Fruit fly (Drosophila melanogaster) whole organism, prepupa: ENCODE measurements around the gene IRSp53.
A peak's percentile ranks its signal among the peaks of the same experiment; 100 is the strongest.

Experiments
- CG10631 ChIP-seq: fragments of 200-800 bp; sonication (Bioruptor generic); optimal IDR thresholded peaks from 2 replicates; lab custom pipeline; 2016; ENCODE audit warnings: missing biosample characterization, missing genetic modification characterization
- CG10669 ChIP-seq: fragments of 200-800 bp; sonication (Bioruptor generic); optimal IDR thresholded peaks from 3 replicates; lab custom pipeline; 2018; ENCODE audit warnings: missing biosample characterization, mild to moderate bottlenecking, missing genetic modification characterization, moderate library complexity
- CG11294 ChIP-seq: fragments of 200-800 bp; sonication (Bioruptor generic); IDR thresholded peaks from 2 replicates; pipeline ENCODE4 v1.3.6; 2022; ENCODE audit warnings: missing biosample characterization, missing genetic modification characterization
- CG11762 ChIP-seq: fragments of 200-800 bp; sonication (Bioruptor generic); optimal IDR thresholded peaks from 3 replicates; lab custom pipeline; 2016; ENCODE audit warnings: missing biosample characterization, missing genetic modification characterization; ENCODE audit not compliant: insufficient read depth
- CG11902 ChIP-seq: fragments of 200-800 bp; sonication (Bioruptor generic); optimal IDR thresholded peaks from 3 replicates; lab custom pipeline; 2016; ENCODE audit warnings: missing biosample characterization, missing genetic modification characterization
- CG15336 ChIP-seq: fragments of 200-800 bp; sonication (Bioruptor generic); IDR thresholded peaks from 2 replicates; pipeline ENCODE4 v1.3.6; 2022; ENCODE audit warnings: missing biosample characterization, missing genetic modification characterization
- CG16779 ChIP-seq: fragments of 200-800 bp; sonication (Bioruptor generic); optimal IDR thresholded peaks from 3 replicates; lab custom pipeline; 2017; ENCODE audit warnings: missing biosample characterization, mild to moderate bottlenecking, missing genetic modification characterization
- CG3032 ChIP-seq: fragments of 200-800 bp; optimal IDR thresholded peaks from 2 replicates; lab custom pipeline; 2019; ENCODE audit warnings: missing biosample characterization, mild to moderate bottlenecking, missing genetic modification characterization, moderate library complexity
- CG31627 ChIP-seq: fragments of 200-800 bp; sonication (Bioruptor generic); optimal IDR thresholded peaks from 3 replicates; lab custom pipeline; 2016; ENCODE audit warnings: missing biosample characterization, missing genetic modification characterization
- CG34406 ChIP-seq: fragments of 200-800 bp; sonication (Bioruptor generic); optimal IDR thresholded peaks from 3 replicates; lab custom pipeline; 2016; ENCODE audit warnings: missing biosample characterization, missing genetic modification characterization
- CG4318 ChIP-seq: fragments of 200-800 bp; sonication (Bioruptor generic); optimal IDR thresholded peaks from 3 replicates; lab custom pipeline; 2017; ENCODE audit warnings: missing biosample characterization, mild to moderate bottlenecking, missing genetic modification characterization
- CG6163 ChIP-seq: fragments of 200-800 bp; sonication (Bioruptor generic); IDR thresholded peaks from 3 replicates; pipeline ENCODE4 v1.3.6; 2022; ENCODE audit warnings: missing biosample characterization, missing genetic modification characterization
- CG6276 ChIP-seq: fragments of 200-800 bp; sonication (Bioruptor generic); optimal IDR thresholded peaks from 2 replicates; lab custom pipeline; 2017; ENCODE audit warnings: missing biosample characterization, mild to moderate bottlenecking, missing genetic modification characterization
- CG6792 ChIP-seq: fragments of 200-800 bp; sonication (Bioruptor generic); optimal IDR thresholded peaks from 3 replicates; lab custom pipeline; 2016; ENCODE audit warnings: missing biosample characterization, missing genetic modification characterization
- CG6808 ChIP-seq: fragments of 200-800 bp; sonication (Bioruptor generic); optimal IDR thresholded peaks from 3 replicates; lab custom pipeline; 2017; ENCODE audit warnings: missing biosample characterization, missing genetic modification characterization, mild to moderate bottlenecking, moderate library complexity, missing genetic modification reagents
- CG7368 ChIP-seq: fragments of 200-800 bp; sonication (Bioruptor generic); optimal IDR thresholded peaks from 3 replicates; lab custom pipeline; 2016; ENCODE audit warnings: missing biosample characterization, missing genetic modification characterization
- CG8119 ChIP-seq: fragments of 200-800 bp; sonication (Bioruptor generic); IDR thresholded peaks from 3 replicates; pipeline ENCODE4 v1.3.6; 2022; ENCODE audit warnings: missing biosample characterization, missing genetic modification characterization
- CG8319 ChIP-seq: fragments of 200-800 bp; sonication (Bioruptor generic); optimal IDR thresholded peaks from 3 replicates; lab custom pipeline; 2016; ENCODE audit warnings: missing biosample characterization, missing genetic modification characterization
- CG8632 ChIP-seq: fragments of 200-800 bp; sonication (Bioruptor generic); optimal IDR thresholded peaks from 3 replicates; lab custom pipeline; 2016; ENCODE audit warnings: missing biosample characterization, missing genetic modification characterization
- CG9139 ChIP-seq: fragments of 200-800 bp; sonication (Bioruptor generic); optimal IDR thresholded peaks from 3 replicates; lab custom pipeline; 2017; ENCODE audit warnings: missing biosample characterization, mild to moderate bottlenecking, missing genetic modification characterization
- Eip78C ChIP-seq: fragments of 200-800 bp; sonication (Bioruptor generic); peaks from one replicate; lab custom pipeline; 2016; ENCODE audit warnings: missing biosample characterization, missing genetic modification characterization
- Eip93F ChIP-seq: fragments of 200-800 bp; sonication (Bioruptor generic); optimal IDR thresholded peaks from 2 replicates; lab custom pipeline; 2016; ENCODE audit warnings: missing biosample characterization, mild to moderate bottlenecking, missing genetic modification characterization
- Ets21C ChIP-seq: fragments of 200-800 bp; sonication (Bioruptor generic); optimal IDR thresholded peaks from 3 replicates; lab custom pipeline; 2016; ENCODE audit warnings: missing biosample characterization, missing genetic modification characterization
- Ets96B ChIP-seq: fragments of 200-800 bp; optimal IDR thresholded peaks from 2 replicates; lab custom pipeline; 2019; ENCODE audit warnings: missing biosample characterization, mild to moderate bottlenecking, missing genetic modification characterization, moderate library complexity
- Gug ChIP-seq: fragments of 200-800 bp; sonication (Bioruptor generic); IDR thresholded peaks from 2 replicates; pipeline ENCODE4 v1.3.6; 2022; ENCODE audit warnings: missing biosample characterization, missing genetic modification characterization
- Hr38 ChIP-seq: sonication (Bioruptor generic); optimal IDR thresholded peaks from 2 replicates; lab custom pipeline; 2016; ENCODE audit warnings: missing biosample characterization, missing genetic modification characterization
- Hr39 ChIP-seq: fragments of 200-800 bp; sonication (Bioruptor generic); optimal IDR thresholded peaks from 2 replicates; lab custom pipeline; 2016; ENCODE audit warnings: missing biosample characterization, missing genetic modification characterization
- Hr4 ChIP-seq: fragments of 200-800 bp; sonication (Bioruptor generic); optimal IDR thresholded peaks from 3 replicates; lab custom pipeline; 2016; ENCODE audit warnings: missing biosample characterization, missing genetic modification characterization
- Lpt ChIP-seq: fragments of 200-800 bp; sonication (Bioruptor generic); optimal IDR thresholded peaks from 3 replicates; lab custom pipeline; 2016; ENCODE audit warnings: missing biosample characterization, missing genetic modification characterization
- Met ChIP-seq: fragments of 200-800 bp; sonication (Bioruptor generic); optimal IDR thresholded peaks from 3 replicates; lab custom pipeline; 2016; ENCODE audit warnings: missing biosample characterization, missing genetic modification characterization
- OdsH ChIP-seq: fragments of 200-800 bp; sonication (Bioruptor generic); optimal IDR thresholded peaks from 3 replicates; lab custom pipeline; 2016; ENCODE audit warnings: missing biosample characterization, missing genetic modification characterization
- Sox102F ChIP-seq: fragments of 200-800 bp; sonication (Bioruptor generic); optimal IDR thresholded peaks from 2 replicates; lab custom pipeline; 2016; ENCODE audit warnings: missing biosample characterization, mild to moderate bottlenecking, missing genetic modification characterization
- Sox15 ChIP-seq: fragments of 200-800 bp; sonication (Bioruptor generic); optimal IDR thresholded peaks from 3 replicates; lab custom pipeline; 2016; ENCODE audit warnings: missing biosample characterization, missing genetic modification characterization
- achi ChIP-seq: fragments of 200-800 bp; sonication (Bioruptor generic); optimal IDR thresholded peaks from 3 replicates; lab custom pipeline; 2016; ENCODE audit warnings: missing biosample characterization, missing genetic modification characterization
- cyc ChIP-seq: fragments of 200-800 bp; sonication (Bioruptor generic); optimal IDR thresholded peaks from 3 replicates; lab custom pipeline; 2016; ENCODE audit warnings: missing biosample characterization, missing genetic modification characterization
- dac ChIP-seq: fragments of 200-800 bp; sonication (Bioruptor generic); optimal IDR thresholded peaks from 2 replicates; lab custom pipeline; 2017; ENCODE audit warnings: missing biosample characterization, mild to moderate bottlenecking, missing genetic modification characterization
- dsx ChIP-seq: fragments of 200-800 bp; optimal IDR thresholded peaks from 3 replicates; lab custom pipeline; 2019; ENCODE audit warnings: missing biosample characterization, mild to moderate bottlenecking, missing genetic modification characterization, moderate library complexity; ENCODE audit not compliant: poor library complexity, severe bottlenecking
- esn ChIP-seq: fragments of 200-800 bp; sonication (Bioruptor generic); optimal IDR thresholded peaks from 2 replicates; lab custom pipeline; 2016; ENCODE audit warnings: missing biosample characterization, mild to moderate bottlenecking, missing genetic modification characterization, moderate library complexity
- fd59A ChIP-seq: fragments of 200-800 bp; sonication (Bioruptor generic); optimal IDR thresholded peaks from 2 replicates; lab custom pipeline; 2017; ENCODE audit warnings: missing biosample characterization, mild to moderate bottlenecking, missing genetic modification characterization, missing genetic modification reagents
- fkh ChIP-seq: fragments of 200-800 bp; sonication (Bioruptor generic); optimal IDR thresholded peaks from 3 replicates; lab custom pipeline; 2017; ENCODE audit warnings: missing biosample characterization, mild to moderate bottlenecking, missing genetic modification characterization, moderate library complexity
- lz ChIP-seq: fragments of 200-800 bp; sonication (Bioruptor generic); optimal IDR thresholded peaks from 3 replicates; lab custom pipeline; 2016; ENCODE audit warnings: missing biosample characterization, missing genetic modification characterization
- net ChIP-seq: fragments of 200-800 bp; sonication (Bioruptor generic); optimal IDR thresholded peaks from 3 replicates; lab custom pipeline; 2016; ENCODE audit warnings: missing biosample characterization, missing genetic modification characterization
- pdm3 ChIP-seq: fragments of 200-800 bp; sonication (Bioruptor generic); optimal IDR thresholded peaks from 3 replicates; lab custom pipeline; 2016; ENCODE audit warnings: missing biosample characterization, missing genetic modification characterization
- salr ChIP-seq, 2 experiments: fragments of 200-800 bp; sonication (Bioruptor generic); optimal IDR thresholded peaks; 3 replicates each; lab custom pipeline; 2016 to 2018; ENCODE audit warnings: missing biosample characterization in 2 of 2, missing genetic modification characterization in 2 of 2, mild to moderate bottlenecking in 1 of 2
- spab ChIP-seq: fragments of 200-800 bp; sonication (Bioruptor generic); optimal IDR thresholded peaks from 2 replicates; lab custom pipeline; 2017; ENCODE audit warnings: missing biosample characterization, mild to moderate bottlenecking, missing genetic modification characterization, missing genetic modification reagents
- ss ChIP-seq, 2 experiments: fragments of 200-800 bp; sonication (Bioruptor generic); optimal IDR thresholded peaks; 2 replicates in 1 of 2; 3 replicates in 1 of 2; lab custom pipeline; 2017 to 2018; ENCODE audit warnings: mild to moderate bottlenecking in 2 of 2, missing biosample characterization in 2 of 2, missing genetic modification characterization in 2 of 2, moderate library complexity in 1 of 2
- svp ChIP-seq: fragments of 200-800 bp; sonication (Bioruptor generic); peaks from one replicate; lab custom pipeline; 2016; ENCODE audit warnings: missing biosample characterization, missing genetic modification characterization
- topi ChIP-seq: fragments of 200-800 bp; sonication (Bioruptor generic); optimal IDR thresholded peaks from 3 replicates; lab custom pipeline; 2016; ENCODE audit warnings: missing biosample characterization, missing genetic modification characterization
- vri ChIP-seq: fragments of 200-800 bp; sonication (Bioruptor generic); optimal IDR thresholded peaks from 3 replicates; lab custom pipeline; 2016; ENCODE audit warnings: missing biosample characterization, mild to moderate bottlenecking, missing genetic modification characterization

Gene IRSp53

dm6 chr3L:11135846-11136245 lies at the start of gene IRSp53:
Gene IRSp53 (plus strand): TSS chr3L:11136049.
- no peak for TF ChIP-seq Gug
- TF ChIP-seq pdm3 (GFP tag; lab: Kevin White, UChicago) = no peak
- TF ChIP-seq Sox15 (GFP tag; lab: Kevin White, UChicago) = no peak
- TF ChIP-seq CG15336 (GFP tag; lab: Robert Waterston, UW) = peak; percentile 27; the same call in 1 of the 2 replicates

dm6 chr3L:11089805-11090440 lies 45.9 kb upstream of the IRSp53 start:
- TF ChIP-seq CG11294 (GFP tag; lab: Robert Waterston, UW) = no peak; the same call in 1 of the 2 replicates
- peak; percentile 78 for TF ChIP-seq Met (GFP tag; lab: Kevin White, UChicago)
- TF ChIP-seq Ets21C = peak; percentile 56
- peak; percentile 81 for TF ChIP-seq esn
- TF ChIP-seq CG3032 (tag; lab: Kevin White, UChicago) = peak; percentile 11
- peak; percentile 88 for TF ChIP-seq Hr4
- peak; percentile 38 for TF ChIP-seq Ets96B
- TF ChIP-seq CG9139 (GFP tag; lab: Kevin White, UChicago) = no peak
- peak; percentile 50 for TF ChIP-seq CG11762 (GFP tag; lab: Kevin White, UChicago)
- peak; percentile 71 for TF ChIP-seq Lpt (GFP tag; lab: Kevin White, UChicago)
- peak; percentile 42 for TF ChIP-seq cyc (GFP tag; lab: Kevin White, UChicago)
- TF ChIP-seq CG6276 = peak; percentile 74
- TF ChIP-seq OdsH (GFP tag; lab: Kevin White, UChicago) = peak; percentile 77
- peak; percentile 75 for TF ChIP-seq topi
- peak; percentile 54 for TF ChIP-seq CG31627 (GFP tag; lab: Kevin White, UChicago)
- peak; percentile 68 for TF ChIP-seq CG8632
- peak; percentile 3 for TF ChIP-seq CG16779 (tag; lab: Kevin White, UChicago)
- TF ChIP-seq spab (GFP tag; lab: Kevin White, UChicago) = peak; percentile 15
- no peak for TF ChIP-seq Eip93F (GFP tag; lab: Kevin White, UChicago)
- TF ChIP-seq lz (GFP tag; lab: Kevin White, UChicago) = peak; percentile 60
- TF ChIP-seq net (GFP tag; lab: Kevin White, UChicago) = peak; percentile 84
- no peak for TF ChIP-seq CG11902 (GFP tag; lab: Kevin White, UChicago)
- TF ChIP-seq CG8319 (GFP tag; lab: Kevin White, UChicago) = no peak
- TF ChIP-seq pdm3 (GFP tag; lab: Kevin White, UChicago) = peak; percentile 73
- peak; percentile 62 for TF ChIP-seq Hr39
- TF ChIP-seq CG34406 (GFP tag; lab: Kevin White, UChicago) = peak; percentile 69
- TF ChIP-seq Sox102F (GFP tag; lab: Kevin White, UChicago) = peak; percentile 76
- TF ChIP-seq Eip78C (GFP tag; lab: Kevin White, UChicago) = peak; percentile 92
- TF ChIP-seq svp = peak; percentile 88
- TF ChIP-seq CG10669 (GFP tag; lab: Kevin White, UChicago) = peak; percentile 32
- peak; percentile 61 for TF ChIP-seq vri (GFP tag; lab: Kevin White, UChicago)
- peak; percentile 65; the same call in 1 of the 3 replicates for TF ChIP-seq CG6163 (GFP tag; lab: Robert Waterston, UW)
- TF ChIP-seq CG7368 (GFP tag; lab: Kevin White, UChicago) = peak; percentile 12
- no peak for TF ChIP-seq fd59A
- peak; percentile 50 for TF ChIP-seq CG6792 (GFP tag; lab: Kevin White, UChicago)
- TF ChIP-seq achi = peak; percentile 77
- peak; percentile 53 for TF ChIP-seq dac (GFP tag; lab: Kevin White, UChicago)
- no peak for TF ChIP-seq dsx (GFP tag; lab: Kevin White, UChicago)
- peak; percentile 58 for TF ChIP-seq Gug
- peak; percentile 61 for TF ChIP-seq CG10631 (GFP tag; lab: Kevin White, UChicago)
- no peak for TF ChIP-seq Hr38 (GFP tag; lab: Kevin White, UChicago)
- no peak for TF ChIP-seq CG6808 (GFP tag; lab: Kevin White, UChicago)
- peak; percentile 92 for TF ChIP-seq fkh (GFP tag; lab: Kevin White, UChicago)
- peak in 1 of 2 experiments; percentile 85 for TF ChIP-seq salr (GFP tag; optimal IDR thresholded peaks at IDR 0.05; lab: Kevin White, UChicago)
- peak; percentile 79 for TF ChIP-seq CG8119 (GFP tag; lab: Robert Waterston, UW)
- peak; percentile 77 for TF ChIP-seq CG4318 (GFP tag; lab: Kevin White, UChicago)
- peak; percentile 28 to 57 for TF ChIP-seq ss (GFP tag; optimal IDR thresholded peaks at IDR 0.05; lab: Kevin White, UChicago)
